Worm (Caenorhabditis elegans) whole organism, L3 larva: Measurements from ENCODE around the gene F26D2.10.

ENCODE experiments used
- R02D3.7 ChIP-seq: fragments of 150-350 bp; optimal IDR thresholded peaks from 2 replicates; lab custom pipeline; 2014; ENCODE audit warnings: missing biosample characterization, missing genetic modification characterization
- ceh-16 ChIP-seq: sonication (generic microtip); optimal IDR thresholded peaks from 2 replicates; lab custom pipeline; 2017; ENCODE audit warnings: missing biosample characterization, missing genetic modification characterization
- ceh-28 ChIP-seq: fragments of 150-350 bp; optimal IDR thresholded peaks from 2 replicates; lab custom pipeline; 2014; ENCODE audit warnings: missing biosample characterization, missing genetic modification reagents, missing genetic modification characterization
- ceh-9 ChIP-seq: sonication (generic microtip); optimal IDR thresholded peaks from 2 replicates; lab custom pipeline; 2018; ENCODE audit warnings: missing biosample characterization, missing genetic modification characterization
- daf-12 ChIP-seq: fragments of 150-350 bp; optimal IDR thresholded peaks from 2 replicates; lab custom pipeline; 2014; ENCODE audit warnings: missing biosample characterization, missing genetic modification reagents, missing genetic modification characterization
- egl-27 ChIP-seq: sonication (generic microtip); optimal IDR thresholded peaks from 4 replicates; lab custom pipeline; 2017; ENCODE audit warnings: missing biosample characterization, missing genetic modification reagents, missing genetic modification characterization
- egl-5 ChIP-seq: fragments of 150-350 bp; optimal IDR thresholded peaks from 2 replicates; lab custom pipeline; 2017; ENCODE audit warnings: missing biosample characterization, missing genetic modification reagents, missing genetic modification characterization, inconsistent platforms
- elt-1 ChIP-seq: fragments of 150-350 bp; optimal IDR thresholded peaks from 2 replicates; lab custom pipeline; 2014; ENCODE audit warnings: missing biosample characterization, missing genetic modification characterization
- elt-2 ChIP-seq: sonication (generic microtip); optimal IDR thresholded peaks from 2 replicates; lab custom pipeline; 2016; ENCODE audit warnings: missing genetic modification reagents, mild to moderate bottlenecking, missing genetic modification characterization, missing compliant biosample characterization
- elt-3 ChIP-seq, 3 experiments: fragments of 150-350 bp in 1 of 3; sonication (generic microtip) in 2 of 3; optimal IDR thresholded peaks; 2 replicates in 2 of 3; 4 replicates in 1 of 3; lab custom pipeline; 2014 to 2017; ENCODE audit warnings: missing biosample characterization in 3 of 3, missing genetic modification characterization in 3 of 3
- eor-1 ChIP-seq, 2 experiments: fragments of 150-350 bp; optimal IDR thresholded peaks; 2 replicates each; lab custom pipeline; 2014 to 2018; ENCODE audit warnings: missing biosample characterization in 2 of 2, missing genetic modification characterization in 2 of 2
- fkh-2 ChIP-seq: fragments of 150-350 bp; optimal IDR thresholded peaks from 2 replicates; lab custom pipeline; 2014; ENCODE audit warnings: missing biosample characterization, missing genetic modification reagents, missing genetic modification characterization
- fos-1 ChIP-seq: fragments of 150-350 bp; optimal IDR thresholded peaks from 2 replicates; lab custom pipeline; 2014; ENCODE audit warnings: missing biosample characterization, missing genetic modification characterization
- hmg-11 ChIP-seq: sonication (generic microtip); optimal IDR thresholded peaks from 2 replicates; lab custom pipeline; 2016; ENCODE audit warnings: missing genetic modification characterization, missing compliant biosample characterization
- jun-1 ChIP-seq: fragments of 150-350 bp; optimal IDR thresholded peaks from 2 replicates; lab custom pipeline; 2014; ENCODE audit warnings: missing biosample characterization, missing genetic modification reagents, missing genetic modification characterization
- lin-39 ChIP-seq: fragments of 150-350 bp; optimal IDR thresholded peaks from 2 replicates; lab custom pipeline; 2018; ENCODE audit warnings: missing biosample characterization, missing genetic modification reagents, missing genetic modification characterization
- lsy-12 ChIP-seq: sonication (generic microtip); optimal IDR thresholded peaks from 2 replicates; lab custom pipeline; 2016; ENCODE audit warnings: mild to moderate bottlenecking, missing genetic modification characterization, missing compliant biosample characterization
- mdl-1 ChIP-seq: fragments of 150-350 bp; optimal IDR thresholded peaks from 2 replicates; lab custom pipeline; 2014; ENCODE audit warnings: missing biosample characterization, missing genetic modification characterization
- mml-1 ChIP-seq: fragments of 150-350 bp; sonication (generic microtip); optimal IDR thresholded peaks from 3 replicates; lab custom pipeline; 2014; ENCODE audit warnings: missing biosample characterization, missing genetic modification characterization
- nhr-12 ChIP-seq: fragments of 150-350 bp; optimal IDR thresholded peaks from 2 replicates; lab custom pipeline; 2014; ENCODE audit warnings: missing biosample characterization, missing genetic modification characterization
- nhr-23 ChIP-seq: fragments of 150-350 bp; optimal IDR thresholded peaks from 2 replicates; lab custom pipeline; 2014; ENCODE audit warnings: missing biosample characterization, missing genetic modification reagents, missing genetic modification characterization
- nhr-237 ChIP-seq: fragments of 150-350 bp; optimal IDR thresholded peaks from 2 replicates; lab custom pipeline; 2014; ENCODE audit warnings: missing biosample characterization, missing genetic modification characterization
- nhr-67 ChIP-seq: fragments of 150-350 bp; optimal IDR thresholded peaks from 2 replicates; lab custom pipeline; 2014; ENCODE audit warnings: missing biosample characterization, missing genetic modification characterization
- nhr-76 ChIP-seq: fragments of 150-350 bp; sonication (generic microtip); optimal IDR thresholded peaks from 5 replicates; lab custom pipeline; 2014; ENCODE audit warnings: missing biosample characterization, missing genetic modification characterization
- nhr-77 ChIP-seq: fragments of 150-350 bp; optimal IDR thresholded peaks from 2 replicates; lab custom pipeline; 2014; ENCODE audit warnings: missing biosample characterization, missing genetic modification characterization
- pha-4 ChIP-seq: fragments of 150-350 bp; optimal IDR thresholded peaks from 2 replicates; lab custom pipeline; 2014; ENCODE audit warnings: missing biosample characterization, missing genetic modification reagents, missing genetic modification characterization
- pqm-1 ChIP-seq: fragments of 150-350 bp; optimal IDR thresholded peaks from 2 replicates; lab custom pipeline; 2017; ENCODE audit warnings: missing biosample characterization, missing genetic modification characterization, inconsistent platforms
- sea-2 ChIP-seq: fragments of 150-350 bp; sonication (generic microtip); optimal IDR thresholded peaks from 4 replicates; lab custom pipeline; 2014; ENCODE audit warnings: missing biosample characterization, missing genetic modification reagents, missing genetic modification characterization
- skn-1 ChIP-seq: fragments of 150-350 bp; optimal IDR thresholded peaks from 2 replicates; lab custom pipeline; 2014; ENCODE audit warnings: missing biosample characterization, missing genetic modification characterization
- snpc-4 ChIP-seq: fragments of 150-350 bp; optimal IDR thresholded peaks from 2 replicates; lab custom pipeline; 2014; ENCODE audit warnings: missing biosample characterization, missing genetic modification characterization
- tbx-2 ChIP-seq: sonication (generic microtip); optimal IDR thresholded peaks from 2 replicates; lab custom pipeline; 2016; ENCODE audit warnings: mild to moderate bottlenecking, missing genetic modification characterization, missing compliant biosample characterization
- unc-39 ChIP-seq: sonication (generic microtip); optimal IDR thresholded peaks from 4 replicates; lab custom pipeline; 2017; ENCODE audit warnings: missing biosample characterization, missing genetic modification characterization
- zag-1 ChIP-seq: fragments of 150-350 bp; optimal IDR thresholded peaks from 2 replicates; lab custom pipeline; 2014; ENCODE audit warnings: missing biosample characterization, missing genetic modification characterization
- ztf-4 ChIP-seq: fragments of 150-350 bp; optimal IDR thresholded peaks from 2 replicates; lab custom pipeline; 2014; ENCODE audit warnings: missing biosample characterization, missing genetic modification characterization

The F26D2.10 gene

ce11 chrV:16401519-16401918, 27.9 kb downstream of the F26D2.10 start, which contains the start of gene F13A7.14 (continued):
- TF ChIP-seq zag-1 (tag; lab: Kevin White, UChicago) (no peak), egl-5 (no peak), sea-2 (GFP tag; lab: Kevin White, UChicago) (no peak)

ce11 chrV:16399388-16399787, 30.0 kb downstream of the F26D2.10 start, which contains the start of gene sre-36:
Gene sre-36, plus strand, starts transcription at chrV:16399688.
- TF ChIP-seq nhr-76 (tag; lab: Kevin White, UChicago) (no peak), pha-4 (tag; lab: Kevin White, UChicago) (no peak), lsy-12 (tag; lab: Kevin White, UChicago) (no peak), elt-3 (tag; optimal IDR thresholded peaks at IDR 0.05; lab: Kevin White, UChicago) (no peak)
- TF ChIP-seq, all 47 proteins: peak for 0

- TF ChIP-seq nhr-77 (tag; lab: Kevin White, UChicago) (no peak), unc-39 (tag; lab: Kevin White, UChicago) (no peak), mdl-1 (no peak)
These were observed 33.7 kb downstream of the F26D2.10 start, which contains the start of gene F13A7.12 for ce11 chrV:16395739-16396138. Gene F13A7.12, plus strand, starts transcription at chrV:16396039.

- TF ChIP-seq hmg-11 (tag; lab: Kevin White, UChicago) (peak; percentile 1), nhr-12 (no peak), fos-1 (tag; lab: Kevin White, UChicago) (no peak), sea-2 (GFP tag; lab: Kevin White, UChicago) (no peak), mml-1 (tag; lab: Kevin White, UChicago) (no peak), ceh-28 (tag; lab: Kevin White, UChicago) (peak; percentile 8), ceh-16 (tag; lab: Kevin White, UChicago) (no peak), elt-2 (tag; lab: Kevin White, UChicago) (peak; percentile 74), elt-1 (tag; lab: Kevin White, UChicago) (no peak), nhr-23 (peak; percentile 23), lin-39 (tag; lab: Kevin White, UChicago) (no peak), tbx-2 (no peak), pqm-1 (tag; lab: Kevin White, UChicago) (peak; percentile 86), pha-4 (tag; lab: Kevin White, UChicago) (peak; percentile 46), snpc-4 (tag; lab: Kevin White, UChicago) (no peak), egl-27 (tag; lab: Kevin White, UChicago) (no peak), jun-1 (peak; percentile 36), daf-12 (tag; lab: Kevin White, UChicago) (no peak), nhr-77 (tag; lab: Kevin White, UChicago) (no peak), nhr-237 (tag; lab: Kevin White, UChicago) (no peak)
- TF ChIP-seq, all 47 proteins: peak for 7
These were observed 34.3 kb downstream of the F26D2.10 start, which contains the start of gene F13A7.11 for ce11 chrV:16395131-16395530. Gene F13A7.11, minus strand, starts transcription at chrV:16395304.

- TF ChIP-seq daf-12 (tag; lab: Kevin White, UChicago) (no peak), fkh-2 (tag; lab: Kevin White, UChicago) (no peak), lin-39 (tag; lab: Kevin White, UChicago) (no peak), ceh-9 (tag; lab: Kevin White, UChicago) (no peak), ztf-4 (no peak), unc-39 (tag; lab: Kevin White, UChicago) (no peak), egl-27 (tag; lab: Kevin White, UChicago) (no peak), nhr-23 (no peak), ceh-16 (tag; lab: Kevin White, UChicago) (no peak), ceh-28 (tag; lab: Kevin White, UChicago) (no peak), egl-5 (no peak), nhr-67 (no peak), skn-1 (tag; lab: Kevin White, UChicago) (no peak), snpc-4 (tag; lab: Kevin White, UChicago) (no peak), R02D3.7 (tag; lab: Kevin White, UChicago) (no peak), eor-1 (tag; optimal IDR thresholded peaks at IDR 0.05; lab: Kevin White, UChicago) (no peak)
These were observed 35.7 kb downstream of the F26D2.10 start, which contains the start of gene srd-63 for ce11 chrV:16393728-16394127. Gene srd-63, minus strand, starts transcription at chrV:16393828.
